Worm (Caenorhabditis elegans) whole organism, young adult: ENCODE data around the gene D1086.2.

ENCODE experiments used
- B0261.1 ChIP-seq: sonication (generic microtip); optimal IDR thresholded peaks from 2 replicates; lab custom pipeline; 2016; ENCODE audit warnings: mild to moderate bottlenecking, missing genetic modification characterization, moderate library complexity, missing compliant biosample characterization
- F22D6.2 ChIP-seq: sonication (generic microtip); optimal IDR thresholded peaks from 2 replicates; lab custom pipeline; 2016; ENCODE audit warnings: mild to moderate bottlenecking, missing genetic modification characterization, missing compliant biosample characterization
- F23B12.7 ChIP-seq: sonication (generic microtip); optimal IDR thresholded peaks from 2 replicates; lab custom pipeline; 2017; ENCODE audit warnings: missing genetic modification characterization, mild to moderate bottlenecking, missing compliant biosample characterization, antibody characterized with exemption, moderate library complexity; ENCODE audit not compliant: insufficient read depth
- F52B5.7 ChIP-seq: sonication (generic microtip); optimal IDR thresholded peaks from 2 replicates; lab custom pipeline; 2016; ENCODE audit warnings: mild to moderate bottlenecking, missing genetic modification characterization, missing compliant biosample characterization
- F55B11.4 ChIP-seq: sonication (generic microtip); optimal IDR thresholded peaks from 2 replicates; lab custom pipeline; 2016; ENCODE audit warnings: missing compliant biosample characterization, missing genetic modification characterization, borderline replicate concordance; ENCODE audit not compliant: insufficient read depth
- F57A8.1 ChIP-seq: fragments of 200-800 bp; sonication (Bioruptor generic); optimal IDR thresholded peaks from 2 replicates; lab custom pipeline; 2018; ENCODE audit warnings: mild to moderate bottlenecking, missing genetic modification characterization, moderate library complexity, missing compliant biosample characterization
- K11D2.4 ChIP-seq: fragments of 200-800 bp; sonication (Bioruptor generic); IDR thresholded peaks from 2 replicates; pipeline ENCODE4 v1.3.6; 2022; ENCODE audit warnings: missing genetic modification reagents, missing genetic modification characterization, missing compliant biosample characterization
- T26A5.8 ChIP-seq: sonication (generic microtip); optimal IDR thresholded peaks from 2 replicates; lab custom pipeline; 2016; ENCODE audit warnings: missing genetic modification characterization, missing compliant biosample characterization
- Y67H2A.10 ChIP-seq: fragments of 200-800 bp; sonication (Bioruptor generic); conservative IDR thresholded peaks from 2 replicates; pipeline ENCODE4 v1.3.6; 2022; ENCODE audit warnings: missing genetic modification reagents, missing genetic modification characterization, missing compliant biosample characterization
- ZK185.1 ChIP-seq: sonication (generic microtip); optimal IDR thresholded peaks from 2 replicates; lab custom pipeline; 2016; ENCODE audit warnings: mild to moderate bottlenecking, missing genetic modification characterization, missing compliant biosample characterization; ENCODE audit not compliant: poor library complexity, severe bottlenecking
- ama-1 ChIP-seq, 3 experiments: fragments of 150-350 bp in 1 of 3; sonication (generic microtip) in 2 of 3; optimal IDR thresholded peaks; 2 replicates each; lab custom pipeline; 2014 to 2018; ENCODE audit warnings: missing biosample characterization in 2 of 3, missing genetic modification characterization in 2 of 3, missing genetic modification reagents in 2 of 3
- aptf-3 ChIP-seq: fragments of 200-800 bp; sonication (Bioruptor generic); IDR thresholded peaks from 2 replicates; pipeline ENCODE4 v1.3.6; 2022; ENCODE audit warnings: missing genetic modification characterization, missing compliant biosample characterization
- attf-3 ChIP-seq: fragments of 200-800 bp; sonication (Bioruptor generic); conservative IDR thresholded peaks from 2 replicates; pipeline ENCODE4 v1.3.6; 2022; ENCODE audit warnings: missing genetic modification reagents, missing genetic modification characterization, missing compliant biosample characterization
- attf-6 ChIP-seq: fragments of 200-800 bp; sonication (Bioruptor generic); IDR thresholded peaks from 2 replicates; pipeline ENCODE4 v1.3.6; 2022; ENCODE audit warnings: missing genetic modification reagents, missing genetic modification characterization, missing compliant biosample characterization
- cebp-2 ChIP-seq: fragments of 200-800 bp; sonication (Bioruptor generic); IDR thresholded peaks from 2 replicates; pipeline ENCODE4 v1.3.6; 2022; ENCODE audit warnings: missing genetic modification characterization, missing compliant biosample characterization
- ceh-58 ChIP-seq: fragments of 200-800 bp; sonication (Bioruptor generic); IDR thresholded peaks from 2 replicates; pipeline ENCODE4 v1.3.6; 2022; ENCODE audit warnings: missing genetic modification characterization, missing compliant biosample characterization
- ceh-79 ChIP-seq: sonication (generic microtip); optimal IDR thresholded peaks from 2 replicates; lab custom pipeline; 2017; ENCODE audit warnings: mild to moderate bottlenecking, missing genetic modification characterization, missing compliant biosample characterization
- ceh-91 ChIP-seq: fragments of 200-800 bp; sonication (Bioruptor generic); IDR thresholded peaks from 2 replicates; pipeline ENCODE4 v1.3.6; 2022; ENCODE audit warnings: missing genetic modification reagents, missing genetic modification characterization, missing compliant biosample characterization
- dox-1 ChIP-seq: fragments of 200-800 bp; sonication (Bioruptor generic); IDR thresholded peaks from 2 replicates; pipeline ENCODE4 v1.3.6; 2022; ENCODE audit warnings: missing genetic modification reagents, missing genetic modification characterization, missing compliant biosample characterization
- dpff-1 ChIP-seq: sonication (generic microtip); optimal IDR thresholded peaks from 2 replicates; lab custom pipeline; 2017; ENCODE audit warnings: mild to moderate bottlenecking, missing genetic modification characterization, missing compliant biosample characterization
- egl-18 ChIP-seq: fragments of 200-800 bp; sonication (Bioruptor generic); IDR thresholded peaks from 2 replicates; pipeline ENCODE4 v1.3.6; 2022; ENCODE audit warnings: missing genetic modification reagents, missing genetic modification characterization, missing compliant biosample characterization
- egrh-3 ChIP-seq: fragments of 200-800 bp; sonication (Bioruptor generic); IDR thresholded peaks from 2 replicates; pipeline ENCODE4 v1.3.6; 2022; ENCODE audit warnings: missing genetic modification reagents, missing genetic modification characterization, missing compliant biosample characterization
- ets-4 ChIP-seq: fragments of 200-800 bp; sonication (Bioruptor generic); optimal IDR thresholded peaks from 2 replicates; lab custom pipeline; 2018; ENCODE audit warnings: mild to moderate bottlenecking, missing genetic modification characterization, missing compliant biosample characterization
- hmg-1.2 ChIP-seq: fragments of 200-800 bp; sonication (Bioruptor generic); IDR thresholded peaks from 2 replicates; pipeline ENCODE4 v1.3.6; 2022; ENCODE audit warnings: missing genetic modification reagents, missing genetic modification characterization, missing compliant biosample characterization
- hmg-20 ChIP-seq: fragments of 200-800 bp; sonication (Bioruptor generic); IDR thresholded peaks from 2 replicates; pipeline ENCODE4 v1.3.6; 2022; ENCODE audit warnings: missing genetic modification reagents, missing genetic modification characterization, missing compliant biosample characterization
- hsf-1 ChIP-seq: fragments of 200-800 bp; sonication (Bioruptor generic); IDR thresholded peaks from 2 replicates; pipeline ENCODE4 v1.3.6; 2022; ENCODE audit warnings: missing genetic modification reagents, missing genetic modification characterization, missing compliant biosample characterization
- let-607 ChIP-seq, 2 experiments: fragments of 200-800 bp in 1 of 2; sonication (Bioruptor generic) in 1 of 2; sonication (generic microtip) in 1 of 2; optimal IDR thresholded peaks; 2 replicates each; lab custom pipeline; 2016 to 2018; ENCODE audit warnings: mild to moderate bottlenecking in 2 of 2, missing compliant biosample characterization in 2 of 2, missing genetic modification characterization in 2 of 2, moderate library complexity in 2 of 2, missing genotype in 1 of 2
- lsl-1 ChIP-seq: fragments of 200-800 bp; sonication (Bioruptor generic); optimal IDR thresholded peaks from 2 replicates; lab custom pipeline; 2018; ENCODE audit warnings: mild to moderate bottlenecking, missing genetic modification characterization, moderate library complexity, missing compliant biosample characterization
- madf-8 ChIP-seq: fragments of 200-800 bp; sonication (Bioruptor generic); conservative IDR thresholded peaks from 2 replicates; pipeline ENCODE4 v1.3.6; 2022; ENCODE audit warnings: missing genetic modification reagents, missing genetic modification characterization, missing compliant biosample characterization
- mxl-1 ChIP-seq: sonication (generic microtip); optimal IDR thresholded peaks from 2 replicates; lab custom pipeline; 2016; ENCODE audit warnings: missing genetic modification characterization, missing compliant biosample characterization
- nfya-1 ChIP-seq: sonication (generic microtip); optimal IDR thresholded peaks from 2 replicates; lab custom pipeline; 2017; ENCODE audit warnings: antibody characterized with exemption, missing compliant biosample characterization, missing genetic modification characterization, borderline replicate concordance; ENCODE audit not compliant: insufficient read depth
- nfya-2 ChIP-seq: fragments of 200-800 bp; sonication (Bioruptor generic); IDR thresholded peaks from 2 replicates; pipeline ENCODE4 v1.3.6; 2022; ENCODE audit warnings: missing genetic modification reagents, missing genetic modification characterization, missing compliant biosample characterization
- nhr-179 ChIP-seq: sonication (generic microtip); optimal IDR thresholded peaks from 2 replicates; lab custom pipeline; 2016; ENCODE audit warnings: mild to moderate bottlenecking, missing genetic modification characterization, missing compliant biosample characterization
- nhr-80 ChIP-seq: sonication (generic microtip); optimal IDR thresholded peaks from 2 replicates; lab custom pipeline; 2016; ENCODE audit warnings: missing genetic modification characterization, missing compliant biosample characterization
- pha-4 ChIP-seq: fragments of 150-350 bp; sonication (generic microtip); optimal IDR thresholded peaks from 2 replicates; lab custom pipeline; 2014; ENCODE audit warnings: missing biosample characterization, missing genetic modification reagents, missing genetic modification characterization
- rec-8 ChIP-seq, 2 experiments: sonication (generic microtip); optimal IDR thresholded peaks; 2 replicates each; lab custom pipeline; 2016; ENCODE audit warnings: mild to moderate bottlenecking in 2 of 2, missing genetic modification characterization in 2 of 2, missing genetic modification reagents in 2 of 2, missing genotype in 2 of 2, missing biosample characterization in 1 of 2, missing compliant biosample characterization in 1 of 2, moderate library complexity in 1 of 2
- repo-1 ChIP-seq: sonication (generic microtip); optimal IDR thresholded peaks from 2 replicates; lab custom pipeline; 2017; ENCODE audit warnings: mild to moderate bottlenecking, missing genetic modification characterization, missing compliant biosample characterization
- sea-2 ChIP-seq: fragments of 200-800 bp; sonication (Bioruptor generic); IDR thresholded peaks from 2 replicates; pipeline ENCODE4 v1.3.6; 2022; ENCODE audit warnings: missing genetic modification characterization, missing compliant biosample characterization
- snpc-1.1 ChIP-seq: sonication (generic microtip); optimal IDR thresholded peaks from 2 replicates; lab custom pipeline; 2017; ENCODE audit warnings: missing genetic modification characterization, mild to moderate bottlenecking, missing compliant biosample characterization, antibody characterized with exemption, moderate library complexity, missing genotype, missing genetic modification reagents; ENCODE audit not compliant: insufficient read depth
- snpc-1.3 ChIP-seq: sonication (generic microtip); optimal IDR thresholded peaks from 2 replicates; lab custom pipeline; 2017; ENCODE audit warnings: missing genetic modification characterization, mild to moderate bottlenecking, missing compliant biosample characterization, antibody characterized with exemption, moderate library complexity, missing genotype, missing genetic modification reagents; ENCODE audit not compliant: insufficient read depth
- snpc-4 ChIP-seq, 5 experiments: fragments of 150-350 bp in 1 of 5; sonication (generic microtip) in 4 of 5; optimal IDR thresholded peaks; 2 replicates each; lab custom pipeline; 2014 to 2018; ENCODE audit warnings: missing genetic modification characterization in 5 of 5, missing biosample characterization in 3 of 5, antibody characterized with exemption in 2 of 5, mild to moderate bottlenecking in 2 of 5, missing compliant biosample characterization in 2 of 5, missing genotype in 2 of 5, moderate library complexity in 2 of 5, missing genetic modification reagents in 1 of 5
- somi-1 ChIP-seq: fragments of 200-800 bp; sonication (Bioruptor generic); optimal IDR thresholded peaks from 2 replicates; lab custom pipeline; 2018; ENCODE audit warnings: mild to moderate bottlenecking, missing genetic modification characterization, missing compliant biosample characterization
- tbp1 ChIP-seq: fragments of 200-800 bp; sonication (Bioruptor generic); optimal IDR thresholded peaks from 2 replicates; lab custom pipeline; 2018; ENCODE audit warnings: mild to moderate bottlenecking, missing genetic modification characterization, missing compliant biosample characterization
- unc-130 ChIP-seq: sonication (generic microtip); optimal IDR thresholded peaks from 2 replicates; lab custom pipeline; 2016; ENCODE audit warnings: missing genetic modification reagents, missing genetic modification characterization, missing compliant biosample characterization
- zim-3 ChIP-seq: sonication (generic microtip); optimal IDR thresholded peaks from 2 replicates; lab custom pipeline; 2017; ENCODE audit warnings: mild to moderate bottlenecking, missing genetic modification characterization, moderate library complexity, missing compliant biosample characterization
- ztf-22 ChIP-seq: fragments of 200-800 bp; sonication (Bioruptor generic); optimal IDR thresholded peaks from 2 replicates; lab custom pipeline; 2018; ENCODE audit warnings: mild to moderate bottlenecking, missing genetic modification characterization, moderate library complexity, missing compliant biosample characterization
- ztf-28 ChIP-seq: fragments of 200-800 bp; sonication (Bioruptor generic); IDR thresholded peaks from 2 replicates; pipeline ENCODE4 v1.3.6; 2022; ENCODE audit warnings: missing genetic modification reagents, missing genetic modification characterization, missing compliant biosample characterization

D1086.2 gene

ce11 chrV:14092403-14092802, 6.1 kb downstream of the D1086.2 start, which contains the start of gene D1086.3 (continued):
- no peak for TF ChIP-seq F22D6.2
- TF ChIP-seq tbp1 (GFP tag; lab: Kevin White, UChicago) = peak; percentile 80
- peak; percentile 52 for TF ChIP-seq repo-1 (tag; lab: Kevin White, UChicago)
- no peak for TF ChIP-seq nhr-179
- peak; percentile 16 to 38 for TF ChIP-seq rec-8 (tag; optimal IDR thresholded peaks at IDR 0.05; lab: Kevin White, UChicago)
- no peak for TF ChIP-seq nfya-2
- TF ChIP-seq dox-1 (GFP tag; lab: Robert Waterston, UW) = no peak
- TF ChIP-seq attf-3 = peak; percentile 32; the same call in 1 of the 2 replicates
- TF ChIP-seq ama-1 (optimal IDR thresholded peaks at IDR 0.05; lab: Kevin White, UChicago) = peak; percentile 73
- no peak for TF ChIP-seq ama-1 (GFP tag; optimal IDR thresholded peaks at IDR 0.05; lab: Kevin White, UChicago)
- no peak for TF ChIP-seq ZK185.1
- no peak for TF ChIP-seq aptf-3
- TF ChIP-seq zim-3 (tag; lab: Kevin White, UChicago) = no peak
- peak; percentile 99 for TF ChIP-seq snpc-1.1
- TF ChIP-seq hmg-1.2 = peak; percentile 97
- peak; percentile 51 for TF ChIP-seq mxl-1 (tag; lab: Kevin White, UChicago)
- TF ChIP-seq madf-8 (GFP tag; lab: Robert Waterston, UW) = peak; percentile 75
- TF ChIP-seq F52B5.7 (tag; lab: Kevin White, UChicago) = no peak
- peak; percentile 52; the same call in 1 of the 2 replicates for TF ChIP-seq hmg-20 (GFP tag; lab: Robert Waterston, UW)
- peak; percentile 5 for TF ChIP-seq B0261.1 (tag; lab: Kevin White, UChicago)
- TF ChIP-seq F23B12.7 = peak; percentile 26
- peak; percentile 93 for TF ChIP-seq snpc-1.3 (tag; lab: Kevin White, UChicago)
- peak; percentile 93 for TF ChIP-seq attf-6 (GFP tag; lab: Robert Waterston, UW)
- no peak for TF ChIP-seq ceh-79
- TF ChIP-seq unc-130 (GFP tag; lab: Kevin White, UChicago) = peak; percentile 59
- TF ChIP-seq lsl-1 (GFP tag; lab: Kevin White, UChicago) = peak; percentile 73
- TF ChIP-seq T26A5.8 (tag; lab: Kevin White, UChicago) = no peak
- no peak for TF ChIP-seq nhr-80 (tag; lab: Kevin White, UChicago)
- TF ChIP-seq sea-2 = no peak
- no peak for TF ChIP-seq hsf-1 (GFP tag; lab: Robert Waterston, UW)
- no peak for TF ChIP-seq dpff-1
- no peak for TF ChIP-seq nfya-1 (tag; lab: Kevin White, UChicago)
- TF ChIP-seq K11D2.4 (GFP tag; lab: Robert Waterston, UW) = no peak
- no peak for TF ChIP-seq F57A8.1 (GFP tag; lab: Kevin White, UChicago)
- TF ChIP-seq Y67H2A.10 (GFP tag; lab: Robert Waterston, UW) = no peak
- peak; percentile 97 for TF ChIP-seq snpc-4 (GFP tag; optimal IDR thresholded peaks at IDR 0.05; lab: Kevin White, UChicago)
- TF ChIP-seq snpc-4 (tag; optimal IDR thresholded peaks at IDR 0.05; lab: Kevin White, UChicago) = peak; percentile 95 to 99 (median 97)
- TF ChIP-seq ets-4 (GFP tag; lab: Kevin White, UChicago) = no peak
- no peak for TF ChIP-seq cebp-2 (GFP tag; lab: Robert Waterston, UW)
- TF ChIP-seq ztf-22 (GFP tag; lab: Kevin White, UChicago) = no peak
- TF ChIP-seq ceh-58 (GFP tag; lab: Robert Waterston, UW) = no peak
- TF ChIP-seq somi-1 (GFP tag; lab: Kevin White, UChicago) = no peak
- no peak for TF ChIP-seq egrh-3 (GFP tag; lab: Robert Waterston, UW)
- TF ChIP-seq pha-4 (tag; lab: Kevin White, UChicago) = no peak
- no peak for TF ChIP-seq ceh-91 (GFP tag; lab: Robert Waterston, UW)
- no peak for TF ChIP-seq egl-18 (GFP tag; lab: Robert Waterston, UW)
- TF ChIP-seq F55B11.4 (tag; lab: Kevin White, UChicago) = no peak
- TF ChIP-seq let-607 (tag; optimal IDR thresholded peaks at IDR 0.05; lab: Kevin White, UChicago) = no peak
- TF ChIP-seq ztf-28 (GFP tag; lab: Robert Waterston, UW) = no peak
